Worm (Caenorhabditis elegans) whole organism, L4/young adult: Measurements from ENCODE around the gene F31B12.3.

Experiments
- dao-5 ChIP-seq: sonication (generic microtip); optimal IDR thresholded peaks from 2 replicates; lab custom pipeline; 2016; ENCODE audit warnings: missing genotype, missing genetic modification characterization, moderate library complexity, missing compliant biosample characterization
- him-1 ChIP-seq: sonication (generic microtip); optimal IDR thresholded peaks from 2 replicates; lab custom pipeline; 2016; ENCODE audit warnings: missing genotype, missing genetic modification reagents, missing genetic modification characterization, missing compliant biosample characterization

- TF ChIP-seq him-1 (tag; lab: Kevin White, UChicago) = no peak
- TF ChIP-seq dao-5 (tag; lab: Kevin White, UChicago) = no peak
Measured at ce11 chrX:10837609-10838008, 17.2 kb upstream of the F31B12.3 start.
